Fruit fly (Drosophila melanogaster): ENCODE data around the gene CG8202.
A peak's percentile ranks its signal among the peaks of the same experiment; 100 is the strongest.

CG8202 gene

DNA sequence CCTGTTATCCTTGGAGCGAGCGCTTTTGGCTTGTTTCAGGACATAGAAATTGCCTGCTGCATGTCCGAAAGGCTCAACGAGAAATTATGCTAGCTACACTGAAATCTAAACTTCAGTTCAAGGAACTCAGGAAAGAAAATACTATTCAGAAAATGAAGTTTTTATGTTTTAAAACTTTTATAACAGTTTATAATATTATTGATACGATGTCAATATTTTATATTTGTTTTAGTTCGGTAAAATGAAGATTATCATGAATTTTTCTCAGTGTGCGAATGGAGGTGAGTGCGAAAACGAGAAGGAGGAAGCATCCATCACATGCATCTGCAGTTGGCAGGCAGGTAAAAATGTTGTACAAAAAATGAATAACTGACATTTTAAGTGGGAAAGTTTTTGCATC, 14.5 kb downstream of the CG8202 start (continued):
- TF ChIP-seq GATAe (GFP tag; conservative IDR thresholded peaks at IDR 0.05) = no peak
- peak; percentile 73 for TF ChIP-seq vvl (GFP tag; IDR thresholded peaks at IDR 0.05)
- peak; percentile 35 for TF ChIP-seq CG13123 (GFP tag; optimal IDR thresholded peaks at IDR 0.05)
- TF ChIP-seq Rfx (GFP tag; IDR thresholded peaks at IDR 0.05) = peak; percentile 58
- peak; percentile 38 for TF ChIP-seq oc (tag; optimal IDR thresholded peaks at IDR 0.05)
- no peak for TF ChIP-seq CG9609 (GFP tag; optimal IDR thresholded peaks at IDR 0.05)
- peak; percentile 71 for TF ChIP-seq dmrt11E (tag; optimal IDR thresholded peaks at IDR 0.05)
- peak; percentile 58 for TF ChIP-seq Asciz (GFP tag; optimal IDR thresholded peaks at IDR 0.05)
- no peak for TF ChIP-seq CG13287 (GFP tag; IDR thresholded peaks at IDR 0.05; ENCODE audit: partially characterized antibody)
- peak; percentile 22 to 31 for TF ChIP-seq Pdp1 (GFP tag; optimal IDR thresholded peaks at IDR 0.05)
- TF ChIP-seq ATbp (GFP tag; optimal IDR thresholded peaks at IDR 0.05) = peak; percentile 37
- peak; percentile 45 for TF ChIP-seq Camta (GFP tag; optimal IDR thresholded peaks at IDR 0.05)
- TF ChIP-seq CG10209 (GFP tag; optimal IDR thresholded peaks at IDR 0.05) = peak; percentile 53
- peak; percentile 54; the same call in 1 of the 2 replicates for TF ChIP-seq slbo (GFP tag; IDR thresholded peaks at IDR 0.05)
- no peak for TF ChIP-seq Hmx (GFP tag; optimal IDR thresholded peaks at IDR 0.05)
- no peak for TF ChIP-seq maf-S (GFP tag; optimal IDR thresholded peaks at IDR 0.05)
- peak; percentile 15 for TF ChIP-seq stwl (tag; optimal IDR thresholded peaks at IDR 0.05)
- no peak for TF ChIP-seq NC2α (GFP tag; optimal IDR thresholded peaks at IDR 0.05)
- TF ChIP-seq CG2116 (GFP tag; optimal IDR thresholded peaks at IDR 0.05) = peak; percentile 13
- TF ChIP-seq CG6813 (GFP tag; optimal IDR thresholded peaks at IDR 0.05) = peak; percentile 45
- no peak for TF ChIP-seq da (GFP tag; optimal IDR thresholded peaks at IDR 0.05)
- TF ChIP-seq CG18476 (GFP tag; optimal IDR thresholded peaks at IDR 0.05) = peak; percentile 44
- TF ChIP-seq pfk (GFP tag; optimal IDR thresholded peaks at IDR 0.05) = no peak
- TF ChIP-seq hkb (optimal IDR thresholded peaks at IDR 0.05) = no peak
- peak; percentile 79 for TF ChIP-seq hkb (GFP tag; IDR thresholded peaks at IDR 0.05)
- TF ChIP-seq Kr (GFP tag; optimal IDR thresholded peaks at IDR 0.05) = no peak
- TF ChIP-seq dpn (GFP tag; optimal IDR thresholded peaks at IDR 0.05) = peak in 1 of 2 experiments; percentile 63
- TF ChIP-seq CG3407 (GFP tag; optimal IDR thresholded peaks at IDR 0.05) = peak; percentile 44
- TF ChIP-seq CG10543 (GFP tag; optimal IDR thresholded peaks at IDR 0.05) = no peak
- TF ChIP-seq sens-2 (GFP tag; IDR thresholded peaks at IDR 0.05) = peak; percentile 39; the same call in 1 of the 2 replicates
- peak; percentile 47; the same call in 1 of the 2 replicates for TF ChIP-seq CG31224 (GFP tag; IDR thresholded peaks at IDR 0.05)
- TF ChIP-seq ase (GFP tag; IDR thresholded peaks at IDR 0.05) = peak; percentile 48; the same call in 1 of the 3 replicates
- no peak for TF ChIP-seq Fer2 (tag; optimal IDR thresholded peaks at IDR 0.05)
- 0 out of 2 replicates have a peak, but pooled peaks have one; percentile 21 for TF ChIP-seq CG10321 (GFP tag; IDR thresholded peaks at IDR 0.05)
- TF ChIP-seq fu2 (GFP tag; optimal IDR thresholded peaks at IDR 0.05) = no peak
- peak; percentile 56; the same call in 2 of the 3 replicates for TF ChIP-seq CG34422 (GFP tag; IDR thresholded peaks at IDR 0.05)
- no peak for TF ChIP-seq CG32767 (GFP tag; IDR thresholded peaks at IDR 0.05)
- peak; percentile 53 for TF ChIP-seq gcm (GFP tag; optimal IDR thresholded peaks at IDR 0.05)
- TF ChIP-seq wdn (GFP tag; IDR thresholded peaks at IDR 0.05) = 0 out of 2 replicates have a peak, but pooled peaks have one; percentile 4
- TF ChIP-seq sisA (GFP tag; IDR thresholded peaks at IDR 0.05) = peak; percentile 64; the same call in 1 of the 2 replicates
- TF ChIP-seq fd102C (GFP tag; optimal IDR thresholded peaks at IDR 0.05) = peak; percentile 25
- TF ChIP-seq sc (optimal IDR thresholded peaks at IDR 0.05) = no peak
- peak; percentile 41 for TF ChIP-seq sc (GFP tag; optimal IDR thresholded peaks at IDR 0.05)
- no peak for TF ChIP-seq emc (GFP tag; optimal IDR thresholded peaks at IDR 0.05)
- peak; percentile 54 for TF ChIP-seq CG10147 (GFP tag; optimal IDR thresholded peaks at IDR 0.05)
- TF ChIP-seq knrl (GFP tag; IDR thresholded peaks at IDR 0.05; ENCODE audit: partially characterized antibody) = no peak
- TF ChIP-seq Atf6 (GFP tag; IDR thresholded peaks at IDR 0.05) = peak; percentile 65
- peak; percentile 7 for TF ChIP-seq HHEX (GFP tag; optimal IDR thresholded peaks at IDR 0.05)
- peak; percentile 15 for TF ChIP-seq CG6854 (GFP tag; optimal IDR thresholded peaks at IDR 0.05)
- peak; percentile 28 for TF ChIP-seq CG18764 (GFP tag; optimal IDR thresholded peaks at IDR 0.05)
- peak; percentile 54; the same call in 2 of the 3 replicates for TF ChIP-seq CG11093 (GFP tag; IDR thresholded peaks at IDR 0.05)

Measured in whole organism, embryonic.